Worm (Caenorhabditis elegans) whole organism, L4/young adult: ENCODE data around the gene C14B9.10.

ENCODE experiments used
- W03F9.2 ChIP-seq: fragments of 150-350 bp; optimal IDR thresholded peaks from 2 replicates; lab custom pipeline; 2014; ENCODE audit warnings: missing biosample characterization, missing genetic modification characterization
- dao-5 ChIP-seq: sonication (generic microtip); optimal IDR thresholded peaks from 2 replicates; lab custom pipeline; 2016; ENCODE audit warnings: missing genotype, missing genetic modification characterization, moderate library complexity, missing compliant biosample characterization
- him-1 ChIP-seq: sonication (generic microtip); optimal IDR thresholded peaks from 2 replicates; lab custom pipeline; 2016; ENCODE audit warnings: missing genotype, missing genetic modification reagents, missing genetic modification characterization, missing compliant biosample characterization

- TF ChIP-seq him-1 (tag; lab: Kevin White, UChicago), result no peak
- TF ChIP-seq dao-5 (tag; lab: Kevin White, UChicago), result no peak
- TF ChIP-seq W03F9.2 (tag; lab: Kevin White, UChicago), result no peak
These were observed 44.6 kb downstream of the C14B9.10 start for ce11 chrIII:8175263-8175662.
